Worm (Caenorhabditis elegans): ENCODE results near the gene F18E3.13.

ce11 chrV:7449303-7449827 is 33.4 kb downstream of the F18E3.13 start, which contains the start of gene try-12:
- no peak for TF ChIP-seq pqm-1 (tag; optimal IDR thresholded peaks at IDR 0.05)
- TF ChIP-seq unc-3 (GFP tag; conservative IDR thresholded peaks at IDR 0.05) = no peak
- no peak for TF ChIP-seq unc-3 (tag; optimal IDR thresholded peaks at IDR 0.05)
- no peak for TF ChIP-seq zip-5 (tag; optimal IDR thresholded peaks at IDR 0.05)
- TF ChIP-seq ceh-45 (GFP tag; IDR thresholded peaks at IDR 0.05) = no peak
- TF ChIP-seq ceh-30 (tag; optimal IDR thresholded peaks at IDR 0.05) = no peak
- no peak for TF ChIP-seq lin-11 (tag; optimal IDR thresholded peaks at IDR 0.05)
- TF ChIP-seq npax-4 (tag; optimal IDR thresholded peaks at IDR 0.05) = no peak
- no peak for TF ChIP-seq ama-1 (optimal IDR thresholded peaks at IDR 0.05)
- no peak for TF ChIP-seq T23F11.4 (GFP tag; optimal IDR thresholded peaks at IDR 0.05)

Data from whole organism, late embryonic.